Fruit fly (Drosophila melanogaster) whole organism, prepupa: ENCODE measurements around the gene CG5639.

Experiments used
- CG31627 ChIP-seq: fragments of 200-800 bp; sonication (Bioruptor generic); optimal IDR thresholded peaks from 3 replicates; lab custom pipeline; 2016; ENCODE audit warnings: missing biosample characterization, missing genetic modification characterization
- CG6808 ChIP-seq: fragments of 200-800 bp; sonication (Bioruptor generic); optimal IDR thresholded peaks from 3 replicates; lab custom pipeline; 2017; ENCODE audit warnings: missing biosample characterization, missing genetic modification characterization, mild to moderate bottlenecking, moderate library complexity, missing genetic modification reagents
- CG8632 ChIP-seq: fragments of 200-800 bp; sonication (Bioruptor generic); optimal IDR thresholded peaks from 3 replicates; lab custom pipeline; 2016; ENCODE audit warnings: missing biosample characterization, missing genetic modification characterization
- CG9139 ChIP-seq: fragments of 200-800 bp; sonication (Bioruptor generic); optimal IDR thresholded peaks from 3 replicates; lab custom pipeline; 2017; ENCODE audit warnings: missing biosample characterization, mild to moderate bottlenecking, missing genetic modification characterization
- Eip93F ChIP-seq: fragments of 200-800 bp; sonication (Bioruptor generic); optimal IDR thresholded peaks from 2 replicates; lab custom pipeline; 2016; ENCODE audit warnings: missing biosample characterization, mild to moderate bottlenecking, missing genetic modification characterization
- Ets21C ChIP-seq: fragments of 200-800 bp; sonication (Bioruptor generic); optimal IDR thresholded peaks from 3 replicates; lab custom pipeline; 2016; ENCODE audit warnings: missing biosample characterization, missing genetic modification characterization
- Hr4 ChIP-seq: fragments of 200-800 bp; sonication (Bioruptor generic); optimal IDR thresholded peaks from 3 replicates; lab custom pipeline; 2016; ENCODE audit warnings: missing biosample characterization, missing genetic modification characterization
- Sox102F ChIP-seq: fragments of 200-800 bp; sonication (Bioruptor generic); optimal IDR thresholded peaks from 2 replicates; lab custom pipeline; 2016; ENCODE audit warnings: missing biosample characterization, mild to moderate bottlenecking, missing genetic modification characterization
- Sox15 ChIP-seq: fragments of 200-800 bp; sonication (Bioruptor generic); optimal IDR thresholded peaks from 3 replicates; lab custom pipeline; 2016; ENCODE audit warnings: missing biosample characterization, missing genetic modification characterization
- dsx ChIP-seq: fragments of 200-800 bp; optimal IDR thresholded peaks from 3 replicates; lab custom pipeline; 2019; ENCODE audit warnings: missing biosample characterization, mild to moderate bottlenecking, missing genetic modification characterization, moderate library complexity; ENCODE audit not compliant: poor library complexity, severe bottlenecking
- salr ChIP-seq, 2 experiments: fragments of 200-800 bp; sonication (Bioruptor generic); optimal IDR thresholded peaks; 3 replicates each; lab custom pipeline; 2016 to 2018; ENCODE audit warnings: missing biosample characterization in 2 of 2, missing genetic modification characterization in 2 of 2, mild to moderate bottlenecking in 1 of 2
- ss ChIP-seq, 2 experiments: fragments of 200-800 bp; sonication (Bioruptor generic); optimal IDR thresholded peaks; 2 replicates in 1 of 2; 3 replicates in 1 of 2; lab custom pipeline; 2017 to 2018; ENCODE audit warnings: mild to moderate bottlenecking in 2 of 2, missing biosample characterization in 2 of 2, missing genetic modification characterization in 2 of 2, moderate library complexity in 1 of 2

DNA sequence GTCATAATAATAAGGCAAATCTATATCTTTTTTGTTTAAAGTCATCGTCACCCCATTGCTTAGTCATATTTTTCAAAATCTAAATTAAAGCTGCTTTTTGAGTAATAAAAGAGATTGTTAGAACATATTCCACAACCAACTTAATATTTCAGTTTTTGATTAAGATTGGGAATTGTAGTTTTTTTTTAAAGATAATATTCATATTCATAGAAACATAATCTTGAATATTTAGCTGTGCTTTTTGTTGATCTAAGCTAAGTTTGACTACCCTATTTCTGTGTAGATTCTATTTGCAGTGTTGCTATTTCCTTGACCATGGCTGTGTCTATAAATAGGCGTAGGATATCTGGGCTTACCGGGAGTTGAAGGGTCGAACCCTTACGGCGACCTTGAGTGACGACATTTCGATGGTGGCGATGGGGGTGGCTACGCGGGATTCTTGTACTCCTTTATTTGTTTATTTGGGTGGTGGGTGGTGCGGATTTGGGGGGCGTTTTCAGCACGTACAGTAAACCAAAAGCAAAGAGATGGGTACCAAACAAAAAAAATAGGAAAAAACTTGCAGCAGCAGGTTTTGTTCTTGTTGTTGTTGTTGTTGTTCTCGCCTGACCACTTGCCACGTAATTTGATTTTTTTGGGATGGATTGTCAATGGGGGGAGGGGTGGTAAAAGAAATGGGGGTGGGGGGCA, 37.8 kb downstream of the CG5639 start:
- no peak for TF ChIP-seq salr (GFP tag; optimal IDR thresholded peaks at IDR 0.05; lab: Kevin White, UChicago)
- no peak for TF ChIP-seq Hr4
- TF ChIP-seq CG8632 (GFP tag; lab: Kevin White, UChicago), result no peak
- TF ChIP-seq Ets21C (GFP tag; lab: Kevin White, UChicago), result no peak
- no peak for TF ChIP-seq Sox15
- no peak for TF ChIP-seq Eip93F
- TF ChIP-seq CG6808, result no peak
- TF ChIP-seq CG9139 (GFP tag; lab: Kevin White, UChicago), result no peak
- TF ChIP-seq dsx, result no peak
- TF ChIP-seq ss (GFP tag; optimal IDR thresholded peaks at IDR 0.05; lab: Kevin White, UChicago), result no peak
- TF ChIP-seq CG31627 (GFP tag; lab: Kevin White, UChicago), result no peak
- TF ChIP-seq Sox102F (GFP tag; lab: Kevin White, UChicago), result no peak
